Fruit fly (Drosophila melanogaster): ENCODE results near the gene ATPsynGL.
"Not testable (repeated sequence)": the region's sequence is repeated elsewhere in the genome, so short reads cannot be mapped to it uniquely, and the experiment has no call there.

DNA sequence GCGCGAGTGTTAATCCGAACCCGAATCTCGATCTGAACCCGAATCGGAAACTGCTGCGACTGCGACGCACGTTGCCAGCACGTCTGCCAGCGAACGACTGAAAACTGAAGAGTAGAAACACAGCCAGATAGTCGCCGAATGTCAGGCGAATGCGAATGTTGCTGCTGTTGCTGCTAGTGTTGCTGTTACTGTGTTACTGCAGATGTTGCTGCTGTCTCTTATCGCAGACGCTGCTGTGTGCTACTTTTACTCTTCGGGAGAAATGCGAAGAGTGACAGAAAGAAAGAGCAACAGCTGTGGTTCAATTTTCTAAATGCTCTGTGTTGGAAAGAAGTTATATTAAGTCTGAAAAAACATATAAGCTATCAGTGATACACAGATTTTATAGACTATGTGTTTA is 14.5 kb upstream of the ATPsynGL start, which contains the start of gene CG13796:
- TF ChIP-seq toy (GFP tag; IDR thresholded peaks at IDR 0.05); gro (GFP tag; optimal IDR thresholded peaks at IDR 0.05); Gug (GFP tag; IDR thresholded peaks at IDR 0.05); repo (GFP tag; optimal IDR thresholded peaks at IDR 0.05); corto (GFP tag; optimal IDR thresholded peaks at IDR 0.05); sqz (GFP tag; optimal IDR thresholded peaks at IDR 0.05); Tbp (GFP tag; optimal IDR thresholded peaks at IDR 0.05); sob (GFP tag; IDR thresholded peaks at IDR 0.05); rib (GFP tag; IDR thresholded peaks at IDR 0.05); Hr39 (optimal IDR thresholded peaks at IDR 0.05); CG4854 (GFP tag; optimal IDR thresholded peaks at IDR 0.05): not testable (repeated sequence)

Data from whole organism, embryonic.